Worm (Caenorhabditis elegans) whole organism, L1 larva: ENCODE measurements around the gene hsp-110.

Source experiments
- C04F5.9 ChIP-seq: sonication (generic microtip); optimal IDR thresholded peaks from 2 replicates; lab custom pipeline; 2016; ENCODE audit warnings: missing genetic modification characterization, missing compliant biosample characterization
- ama-1 ChIP-seq: fragments of 150-350 bp; optimal IDR thresholded peaks from 2 replicates; lab custom pipeline; 2014
- dpl-1 ChIP-seq, 3 experiments: fragments of 150-350 bp in 2 of 3; sonication (generic microtip) in 1 of 3; optimal IDR thresholded peaks; 2 replicates each; lab custom pipeline; 2014 to 2017; ENCODE audit warnings: missing biosample characterization in 3 of 3, missing genetic modification characterization in 3 of 3, missing genetic modification reagents in 3 of 3
- dsc-1 ChIP-seq: sonication (generic microtip); optimal IDR thresholded peaks from 2 replicates; lab custom pipeline; 2016; ENCODE audit warnings: mild to moderate bottlenecking, missing genetic modification characterization, missing compliant biosample characterization
- ets-5 ChIP-seq: fragments of 200-800 bp; sonication (Bioruptor generic); IDR thresholded peaks from 2 replicates; pipeline ENCODE4 v1.3.6; 2022; ENCODE audit warnings: missing genetic modification characterization, missing compliant biosample characterization
- hlh-4 ChIP-seq: sonication (generic microtip); optimal IDR thresholded peaks from 2 replicates; lab custom pipeline; 2016; ENCODE audit warnings: mild to moderate bottlenecking, missing genetic modification characterization, missing compliant biosample characterization
- lsy-2 ChIP-seq, 2 experiments: fragments of 150-350 bp; optimal IDR thresholded peaks; 2 replicates each; lab custom pipeline; 2014; ENCODE audit warnings: missing biosample characterization in 2 of 2, missing genetic modification characterization in 2 of 2
- mdl-1 ChIP-seq, 2 experiments: fragments of 150-350 bp; optimal IDR thresholded peaks; 2 replicates each; lab custom pipeline; 2014 to 2017; ENCODE audit warnings: missing biosample characterization in 2 of 2, missing genetic modification characterization in 2 of 2, inconsistent platforms in 1 of 2
- mef-2 ChIP-seq: fragments of 150-350 bp; optimal IDR thresholded peaks from 2 replicates; lab custom pipeline; 2014; ENCODE audit warnings: missing biosample characterization, missing genetic modification characterization
- nhr-11 ChIP-seq: fragments of 150-350 bp; optimal IDR thresholded peaks from 2 replicates; lab custom pipeline; 2014; ENCODE audit warnings: missing biosample characterization, missing genetic modification characterization
- skn-1 ChIP-seq: fragments of 150-350 bp; optimal IDR thresholded peaks from 2 replicates; lab custom pipeline; 2014; ENCODE audit warnings: missing biosample characterization, missing genetic modification characterization
- unc-62 ChIP-seq: fragments of 150-350 bp; optimal IDR thresholded peaks from 2 replicates; lab custom pipeline; 2014; ENCODE audit warnings: missing biosample characterization, missing genetic modification reagents, missing genetic modification characterization
- zag-1 ChIP-seq: fragments of 150-350 bp; optimal IDR thresholded peaks from 2 replicates; lab custom pipeline; 2014; ENCODE audit warnings: missing biosample characterization, missing genetic modification characterization
- ztf-11 ChIP-seq, 2 experiments: sonication (generic microtip); optimal IDR thresholded peaks; 2 replicates each; lab custom pipeline; 2016 to 2017; ENCODE audit warnings: missing genetic modification characterization in 2 of 2, missing biosample characterization in 1 of 2, missing compliant biosample characterization in 1 of 2

ce11 chrIII:8429035-8429434 lies 17.7 kb downstream of the hsp-110 start, which contains the start of gene ZK1236.1:
- no peak for TF ChIP-seq mef-2 (tag; lab: Kevin White, UChicago)
- no peak for TF ChIP-seq ama-1
- no peak for TF ChIP-seq dsc-1 (tag; lab: Kevin White, UChicago)
- no peak for TF ChIP-seq zag-1 (tag; lab: Kevin White, UChicago)
- no peak for TF ChIP-seq nhr-11 (tag; lab: Kevin White, UChicago)
- no peak for TF ChIP-seq mdl-1 (tag; optimal IDR thresholded peaks at IDR 0.05; lab: Kevin White, UChicago)
- no peak for TF ChIP-seq hlh-4 (tag; lab: Kevin White, UChicago)
- TF ChIP-seq dpl-1 (GFP tag; optimal IDR thresholded peaks at IDR 0.05; lab: Kevin White, UChicago) = peak in 1 of 3 experiments; percentile 6
- TF ChIP-seq unc-62 (GFP tag; lab: Kevin White, UChicago) = no peak
- no peak for TF ChIP-seq C04F5.9 (tag; lab: Kevin White, UChicago)
- no peak for TF ChIP-seq skn-1 (tag; lab: Kevin White, UChicago)
- TF ChIP-seq ztf-11 (tag; optimal IDR thresholded peaks at IDR 0.05; lab: Kevin White, UChicago) = no peak
- no peak for TF ChIP-seq lsy-2 (tag; optimal IDR thresholded peaks at IDR 0.05; lab: Kevin White, UChicago)
- TF ChIP-seq ets-5 (GFP tag; lab: Robert Waterston, UW) = no peak
